Worm (Caenorhabditis elegans): ENCODE measurements around the gene zif-1.
A peak's percentile ranks its signal among the peaks of the same experiment; 100 is the strongest.

zif-1 gene

DNA sequence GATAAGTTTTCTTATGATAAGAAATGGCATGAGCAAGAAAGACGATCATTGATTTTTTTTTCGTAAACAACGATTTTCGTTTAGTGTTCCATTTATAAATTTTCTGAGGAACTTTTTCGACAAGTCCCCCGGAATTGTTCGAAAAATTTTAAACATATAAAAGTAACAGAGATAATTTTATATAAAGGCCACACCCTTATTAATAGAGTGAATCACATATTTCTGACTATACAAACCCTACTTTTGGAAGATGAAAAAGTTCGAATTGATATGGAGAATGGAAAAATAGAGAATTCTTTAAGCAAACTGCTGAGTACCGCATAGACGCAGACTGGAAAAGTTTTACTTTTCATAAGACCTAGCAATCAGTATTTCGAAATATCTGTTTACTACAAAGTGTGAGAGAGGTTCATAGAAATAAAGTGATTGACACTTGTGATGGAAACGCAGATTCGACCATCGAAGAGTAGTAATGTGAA lies 48.6 kb downstream of the zif-1 start (continued):
- TF ChIP-seq nfyb-1 (GFP tag; IDR thresholded peaks at IDR 0.05) (peak; percentile 90), ztf-3 (GFP tag; optimal IDR thresholded peaks at IDR 0.05) (no peak), K12H6.12 (tag; optimal IDR thresholded peaks at IDR 0.05) (peak; percentile 63), tbx-9 (tag; optimal IDR thresholded peaks at IDR 0.05; ENCODE audit: borderline replicate concordance) (peak; percentile 3), sptf-2 (GFP tag; optimal IDR thresholded peaks at IDR 0.05) (peak; percentile 8), tlf-1 (GFP tag; optimal IDR thresholded peaks at IDR 0.05) (peak; percentile 76), ama-1 (optimal IDR thresholded peaks at IDR 0.05) (peak; percentile 98), ama-1 (GFP tag; optimal IDR thresholded peaks at IDR 0.05) (peak in 1 of 2 experiments; percentile 80), ceh-100 (GFP tag; IDR thresholded peaks at IDR 0.05) (no peak; the same call in 1 of the 2 replicates), sdz-38 (tag; optimal IDR thresholded peaks at IDR 0.05) (no peak), akir-1 (GFP tag; optimal IDR thresholded peaks at IDR 0.05) (peak; percentile 20), ztf-18 (tag; optimal IDR thresholded peaks at IDR 0.05) (peak; percentile 53), tbp1 (GFP tag; optimal IDR thresholded peaks at IDR 0.05) (peak; percentile 65), aptf-3 (GFP tag; IDR thresholded peaks at IDR 0.05) (0 out of 2 replicates have a peak, but pooled peaks have one; percentile 6), Y95B8A.8 (GFP tag; IDR thresholded peaks at IDR 0.05) (peak; percentile 59), snpc-4 (GFP tag; optimal IDR thresholded peaks at IDR 0.05) (no peak), snpc-4 (tag; optimal IDR thresholded peaks at IDR 0.05) (peak in 2 of 4 experiments; percentile 23 to 46), ztf-28 (GFP tag; IDR thresholded peaks at IDR 0.05) (no peak), mel-28 (tag; optimal IDR thresholded peaks at IDR 0.05; ENCODE audit: borderline replicate concordance) (peak; percentile 72), ceh-91 (GFP tag; IDR thresholded peaks at IDR 0.05) (no peak), mxl-1 (tag; optimal IDR thresholded peaks at IDR 0.05) (no peak), cebp-1 (GFP tag; IDR thresholded peaks at IDR 0.05) (peak; percentile 98), cebp-1 (tag; optimal IDR thresholded peaks at IDR 0.05) (peak; percentile 98), F39B2.1 (GFP tag; IDR thresholded peaks at IDR 0.05) (no peak), ceh-40 (GFP tag; IDR thresholded peaks at IDR 0.05) (peak; percentile 42; the same call in 1 of the 2 replicates), F23B12.7 (tag; optimal IDR thresholded peaks at IDR 0.05; ENCODE audit: insufficient read depth) (peak; percentile 89), nhr-80 (tag; optimal IDR thresholded peaks at IDR 0.05) (peak; percentile 84), K11D2.4 (GFP tag; IDR thresholded peaks at IDR 0.05) (peak; percentile 49), madf-6 (GFP tag; IDR thresholded peaks at IDR 0.05) (peak; percentile 43; the same call in 1 of the 2 replicates), let-607 (tag; optimal IDR thresholded peaks at IDR 0.05) (peak; percentile 58 to 64), hmg-1.2 (GFP tag; IDR thresholded peaks at IDR 0.05) (peak; percentile 54), lin-35 (GFP tag; optimal IDR thresholded peaks at IDR 0.05) (peak in 1 of 3 experiments; percentile 15), dox-1 (GFP tag; IDR thresholded peaks at IDR 0.05) (peak; percentile 76), T26A5.8 (tag; optimal IDR thresholded peaks at IDR 0.05) (peak; percentile 3), die-1 (tag; optimal IDR thresholded peaks at IDR 0.05) (no peak), F22D6.2 (tag; optimal IDR thresholded peaks at IDR 0.05) (no peak), hsf-1 (GFP tag; IDR thresholded peaks at IDR 0.05) (peak; percentile 79), aptf-2 (GFP tag; conservative IDR thresholded peaks at IDR 0.05) (no peak), ztf-26 (tag; optimal IDR thresholded peaks at IDR 0.05) (peak; percentile 87), ekl-4 (GFP tag; IDR thresholded peaks at IDR 0.05) (peak; percentile 59; the same call in 1 of the 2 replicates), unc-130 (GFP tag; optimal IDR thresholded peaks at IDR 0.05) (no peak), pha-4 (tag; optimal IDR thresholded peaks at IDR 0.05) (peak; percentile 6), dpl-1 (GFP tag; optimal IDR thresholded peaks at IDR 0.05) (peak; percentile 12), snpc-1.3 (tag; optimal IDR thresholded peaks at IDR 0.05; ENCODE audit: insufficient read depth) (peak; percentile 35), F10E7.11 (tag; optimal IDR thresholded peaks at IDR 0.05) (peak; percentile 85), gei-17 (GFP tag; optimal IDR thresholded peaks at IDR 0.05) (peak; percentile 48), somi-1 (GFP tag; optimal IDR thresholded peaks at IDR 0.05) (peak; percentile 85), lin-40 (tag; optimal IDR thresholded peaks at IDR 0.05) (peak; percentile 67), nfya-1 (tag; optimal IDR thresholded peaks at IDR 0.05; ENCODE audit: borderline replicate concordance, insufficient read depth) (no peak)
